Worm (Caenorhabditis elegans) whole organism, young adult: ENCODE results near the gene comt-5.
A peak's percentile ranks its signal among the peaks of the same experiment; 100 is the strongest.

Experiments
- B0019.2 ChIP-seq: fragments of 200-800 bp; sonication (Bioruptor generic); conservative IDR thresholded peaks from 2 replicates; pipeline ENCODE4 v1.3.6; 2022; ENCODE audit warnings: missing genetic modification reagents, missing genetic modification characterization, missing compliant biosample characterization
- C06A6.2 ChIP-seq: fragments of 200-800 bp; sonication (Bioruptor generic); conservative IDR thresholded peaks from 2 replicates; pipeline ENCODE4 v1.3.6; 2022; ENCODE audit warnings: missing genetic modification characterization, missing compliant biosample characterization
- D2030.7 ChIP-seq: fragments of 200-800 bp; sonication (Bioruptor generic); IDR thresholded peaks from 2 replicates; pipeline ENCODE4 v1.3.6; 2022; ENCODE audit warnings: missing genetic modification reagents, missing genetic modification characterization, missing compliant biosample characterization
- F22D6.2 ChIP-seq: sonication (generic microtip); optimal IDR thresholded peaks from 2 replicates; lab custom pipeline; 2016; ENCODE audit warnings: mild to moderate bottlenecking, missing genetic modification characterization, missing compliant biosample characterization
- F52B5.7 ChIP-seq: sonication (generic microtip); optimal IDR thresholded peaks from 2 replicates; lab custom pipeline; 2016; ENCODE audit warnings: mild to moderate bottlenecking, missing genetic modification characterization, missing compliant biosample characterization
- F55B11.4 ChIP-seq: sonication (generic microtip); optimal IDR thresholded peaks from 2 replicates; lab custom pipeline; 2016; ENCODE audit warnings: missing compliant biosample characterization, missing genetic modification characterization, borderline replicate concordance; ENCODE audit not compliant: insufficient read depth
- F57A8.1 ChIP-seq: fragments of 200-800 bp; sonication (Bioruptor generic); optimal IDR thresholded peaks from 2 replicates; lab custom pipeline; 2018; ENCODE audit warnings: mild to moderate bottlenecking, missing genetic modification characterization, moderate library complexity, missing compliant biosample characterization
- K11D2.4 ChIP-seq: fragments of 200-800 bp; sonication (Bioruptor generic); IDR thresholded peaks from 2 replicates; pipeline ENCODE4 v1.3.6; 2022; ENCODE audit warnings: missing genetic modification reagents, missing genetic modification characterization, missing compliant biosample characterization
- T07F8.4 ChIP-seq: sonication (generic microtip); optimal IDR thresholded peaks from 2 replicates; lab custom pipeline; 2016; ENCODE audit warnings: mild to moderate bottlenecking, missing genetic modification characterization, moderate library complexity, missing compliant biosample characterization
- T26A5.8 ChIP-seq: sonication (generic microtip); optimal IDR thresholded peaks from 2 replicates; lab custom pipeline; 2016; ENCODE audit warnings: missing genetic modification characterization, missing compliant biosample characterization
- Y53F4B.3 ChIP-seq: fragments of 200-800 bp; sonication (Bioruptor generic); IDR thresholded peaks from 2 replicates; pipeline ENCODE4 v1.3.6; 2022; ENCODE audit warnings: missing genetic modification reagents, missing genetic modification characterization, missing compliant biosample characterization
- Y67H2A.10 ChIP-seq: fragments of 200-800 bp; sonication (Bioruptor generic); conservative IDR thresholded peaks from 2 replicates; pipeline ENCODE4 v1.3.6; 2022; ENCODE audit warnings: missing genetic modification reagents, missing genetic modification characterization, missing compliant biosample characterization
- Y79H2A.3 ChIP-seq: fragments of 200-800 bp; sonication (Bioruptor generic); conservative IDR thresholded peaks from 2 replicates; pipeline ENCODE4 v1.3.6; 2022; ENCODE audit warnings: missing genetic modification reagents, missing genetic modification characterization, missing compliant biosample characterization
- akir-1 ChIP-seq: fragments of 200-800 bp; sonication (Bioruptor generic); optimal IDR thresholded peaks from 2 replicates; lab custom pipeline; 2018; ENCODE audit warnings: mild to moderate bottlenecking, missing genetic modification characterization, moderate library complexity, missing compliant biosample characterization
- aptf-3 ChIP-seq: fragments of 200-800 bp; sonication (Bioruptor generic); IDR thresholded peaks from 2 replicates; pipeline ENCODE4 v1.3.6; 2022; ENCODE audit warnings: missing genetic modification characterization, missing compliant biosample characterization
- atf-7 ChIP-seq: sonication (generic microtip); optimal IDR thresholded peaks from 2 replicates; lab custom pipeline; 2017; ENCODE audit warnings: mild to moderate bottlenecking, missing genetic modification characterization, missing compliant biosample characterization
- athp-1 ChIP-seq: sonication (generic microtip); optimal IDR thresholded peaks from 2 replicates; lab custom pipeline; 2017; ENCODE audit warnings: mild to moderate bottlenecking, missing genetic modification characterization, missing compliant biosample characterization
- attf-5 ChIP-seq: fragments of 200-800 bp; sonication (Bioruptor generic); optimal IDR thresholded peaks from 2 replicates; lab custom pipeline; 2018; ENCODE audit warnings: mild to moderate bottlenecking, missing genetic modification characterization, missing compliant biosample characterization
- attf-6 ChIP-seq: fragments of 200-800 bp; sonication (Bioruptor generic); IDR thresholded peaks from 2 replicates; pipeline ENCODE4 v1.3.6; 2022; ENCODE audit warnings: missing genetic modification reagents, missing genetic modification characterization, missing compliant biosample characterization
- bed-1 ChIP-seq: fragments of 200-800 bp; sonication (Bioruptor generic); IDR thresholded peaks from 2 replicates; pipeline ENCODE4 v1.3.6; 2022; ENCODE audit warnings: missing genetic modification reagents, missing genetic modification characterization, missing compliant biosample characterization
- cebp-2 ChIP-seq: fragments of 200-800 bp; sonication (Bioruptor generic); IDR thresholded peaks from 2 replicates; pipeline ENCODE4 v1.3.6; 2022; ENCODE audit warnings: missing genetic modification characterization, missing compliant biosample characterization
- die-1 ChIP-seq: sonication (generic microtip); optimal IDR thresholded peaks from 2 replicates; lab custom pipeline; 2016; ENCODE audit warnings: missing genotype, mild to moderate bottlenecking, missing genetic modification characterization, missing compliant biosample characterization
- dox-1 ChIP-seq: fragments of 200-800 bp; sonication (Bioruptor generic); IDR thresholded peaks from 2 replicates; pipeline ENCODE4 v1.3.6; 2022; ENCODE audit warnings: missing genetic modification reagents, missing genetic modification characterization, missing compliant biosample characterization
- dpl-1 ChIP-seq: fragments of 150-350 bp; optimal IDR thresholded peaks from 2 replicates; lab custom pipeline; 2014; ENCODE audit warnings: missing biosample characterization, missing genetic modification reagents, missing genetic modification characterization
- efl-1 ChIP-seq: fragments of 150-350 bp; optimal IDR thresholded peaks from 2 replicates; lab custom pipeline; 2014; ENCODE audit warnings: missing biosample characterization, missing genetic modification reagents, missing genetic modification characterization
- egl-44 ChIP-seq: fragments of 200-800 bp; sonication (Bioruptor generic); IDR thresholded peaks from 2 replicates; pipeline ENCODE4 v1.3.6; 2022; ENCODE audit warnings: missing genetic modification reagents, missing genetic modification characterization, missing compliant biosample characterization
- fkh-3 ChIP-seq: sonication (generic microtip); optimal IDR thresholded peaks from 2 replicates; lab custom pipeline; 2016; ENCODE audit warnings: mild to moderate bottlenecking, missing genetic modification characterization, missing compliant biosample characterization
- hlh-26 ChIP-seq: fragments of 200-800 bp; sonication (Bioruptor generic); conservative IDR thresholded peaks from 2 replicates; pipeline ENCODE4 v1.3.6; 2022; ENCODE audit warnings: missing genetic modification reagents, missing genetic modification characterization, missing compliant biosample characterization
- hmg-20 ChIP-seq: fragments of 200-800 bp; sonication (Bioruptor generic); IDR thresholded peaks from 2 replicates; pipeline ENCODE4 v1.3.6; 2022; ENCODE audit warnings: missing genetic modification reagents, missing genetic modification characterization, missing compliant biosample characterization
- lag-1 ChIP-seq: fragments of 200-800 bp; sonication (Bioruptor generic); IDR thresholded peaks from 2 replicates; pipeline ENCODE4 v1.3.6; 2022; ENCODE audit warnings: missing genetic modification reagents, missing genetic modification characterization, missing compliant biosample characterization
- lin-54 ChIP-seq: fragments of 200-800 bp; sonication (Bioruptor generic); optimal IDR thresholded peaks from 2 replicates; lab custom pipeline; 2018; ENCODE audit warnings: mild to moderate bottlenecking, missing genetic modification characterization, missing compliant biosample characterization
- lsl-1 ChIP-seq: fragments of 200-800 bp; sonication (Bioruptor generic); optimal IDR thresholded peaks from 2 replicates; lab custom pipeline; 2018; ENCODE audit warnings: mild to moderate bottlenecking, missing genetic modification characterization, moderate library complexity, missing compliant biosample characterization
- lsy-27 ChIP-seq: sonication (generic microtip); optimal IDR thresholded peaks from 2 replicates; lab custom pipeline; 2017; ENCODE audit warnings: missing genetic modification characterization, mild to moderate bottlenecking, missing compliant biosample characterization, antibody characterized with exemption, missing genotype, borderline replicate concordance; ENCODE audit not compliant: insufficient read depth
- mcd-1 ChIP-seq: fragments of 200-800 bp; sonication (Bioruptor generic); IDR thresholded peaks from 2 replicates; pipeline ENCODE4 v1.3.6; 2022; ENCODE audit warnings: missing genetic modification reagents, missing genetic modification characterization, missing compliant biosample characterization
- mxl-1 ChIP-seq: sonication (generic microtip); optimal IDR thresholded peaks from 2 replicates; lab custom pipeline; 2016; ENCODE audit warnings: missing genetic modification characterization, missing compliant biosample characterization
- nfya-1 ChIP-seq: sonication (generic microtip); optimal IDR thresholded peaks from 2 replicates; lab custom pipeline; 2017; ENCODE audit warnings: antibody characterized with exemption, missing compliant biosample characterization, missing genetic modification characterization, borderline replicate concordance; ENCODE audit not compliant: insufficient read depth
- pbrm-1 ChIP-seq: fragments of 200-800 bp; sonication (Bioruptor generic); IDR thresholded peaks from 2 replicates; pipeline ENCODE4 v1.3.6; 2022; ENCODE audit warnings: missing genetic modification reagents, missing genetic modification characterization, missing compliant biosample characterization
- rcor-1 ChIP-seq: fragments of 200-800 bp; sonication (Bioruptor generic); IDR thresholded peaks from 2 replicates; pipeline ENCODE4 v1.3.6; 2022; ENCODE audit warnings: missing genetic modification reagents, missing genetic modification characterization, missing compliant biosample characterization
- rpc-1 ChIP-seq, 2 experiments: fragments of 150-350 bp in 1 of 2; sonication (generic microtip) in 1 of 2; optimal IDR thresholded peaks; 2 replicates each; lab custom pipeline; 2014 to 2018; ENCODE audit warnings: missing biosample characterization in 1 of 2, missing genetic modification characterization in 1 of 2, missing genetic modification reagents in 1 of 2, missing genotype in 1 of 2
- snpc-1.1 ChIP-seq: sonication (generic microtip); optimal IDR thresholded peaks from 2 replicates; lab custom pipeline; 2017; ENCODE audit warnings: missing genetic modification characterization, mild to moderate bottlenecking, missing compliant biosample characterization, antibody characterized with exemption, moderate library complexity, missing genotype, missing genetic modification reagents; ENCODE audit not compliant: insufficient read depth
- snpc-1.3 ChIP-seq: sonication (generic microtip); optimal IDR thresholded peaks from 2 replicates; lab custom pipeline; 2017; ENCODE audit warnings: missing genetic modification characterization, mild to moderate bottlenecking, missing compliant biosample characterization, antibody characterized with exemption, moderate library complexity, missing genotype, missing genetic modification reagents; ENCODE audit not compliant: insufficient read depth
- snpc-3.4 ChIP-seq: sonication (generic microtip); optimal IDR thresholded peaks from 2 replicates; lab custom pipeline; 2017; ENCODE audit warnings: missing genetic modification characterization, mild to moderate bottlenecking, missing compliant biosample characterization, antibody characterized with exemption, moderate library complexity, missing genotype, missing genetic modification reagents
- somi-1 ChIP-seq: fragments of 200-800 bp; sonication (Bioruptor generic); optimal IDR thresholded peaks from 2 replicates; lab custom pipeline; 2018; ENCODE audit warnings: mild to moderate bottlenecking, missing genetic modification characterization, missing compliant biosample characterization
- unc-62 ChIP-seq: fragments of 150-350 bp; optimal IDR thresholded peaks from 2 replicates; lab custom pipeline; 2014; ENCODE audit warnings: missing biosample characterization, missing genetic modification reagents, missing genetic modification characterization
- zfh-2 ChIP-seq: fragments of 200-800 bp; sonication (Bioruptor generic); conservative IDR thresholded peaks from 2 replicates; pipeline ENCODE4 v1.3.6; 2022; ENCODE audit warnings: missing genetic modification reagents, missing genetic modification characterization, missing compliant biosample characterization
- ztf-22 ChIP-seq: fragments of 200-800 bp; sonication (Bioruptor generic); optimal IDR thresholded peaks from 2 replicates; lab custom pipeline; 2018; ENCODE audit warnings: mild to moderate bottlenecking, missing genetic modification characterization, moderate library complexity, missing compliant biosample characterization
- ztf-28 ChIP-seq: fragments of 200-800 bp; sonication (Bioruptor generic); IDR thresholded peaks from 2 replicates; pipeline ENCODE4 v1.3.6; 2022; ENCODE audit warnings: missing genetic modification reagents, missing genetic modification characterization, missing compliant biosample characterization
- ztf-6 ChIP-seq: fragments of 200-800 bp; sonication (Bioruptor generic); IDR thresholded peaks from 2 replicates; pipeline ENCODE4 v1.3.6; 2022; ENCODE audit warnings: missing genetic modification reagents, missing genetic modification characterization, missing compliant biosample characterization

The comt-5 gene

ce11 chrV:2067419-2067818 is 14.0 kb upstream of the comt-5 start (continued):
- TF ChIP-seq somi-1 (no peak), lsl-1 (peak; percentile 89), aptf-3 (no peak), egl-44 (GFP tag; lab: Robert Waterston, UW) (no peak), hlh-26 (GFP tag; lab: Robert Waterston, UW) (no peak), lag-1 (GFP tag; lab: Robert Waterston, UW) (no peak), Y53F4B.3 (GFP tag; lab: Robert Waterston, UW) (no peak), C06A6.2 (GFP tag; lab: Robert Waterston, UW) (no peak), nfya-1 (tag; lab: Kevin White, UChicago) (no peak), mxl-1 (tag; lab: Kevin White, UChicago) (no peak), cebp-2 (GFP tag; lab: Robert Waterston, UW) (no peak), ztf-28 (no peak), ztf-22 (GFP tag; lab: Kevin White, UChicago) (no peak), die-1 (tag; lab: Kevin White, UChicago) (no peak), T26A5.8 (tag; lab: Kevin White, UChicago) (no peak), rpc-1 (optimal IDR thresholded peaks at IDR 0.05; lab: Kevin White, UChicago) (no peak), rpc-1 (tag; optimal IDR thresholded peaks at IDR 0.05; lab: Kevin White, UChicago) (no peak), dpl-1 (GFP tag; lab: Kevin White, UChicago) (peak; percentile 67), F57A8.1 (GFP tag; lab: Kevin White, UChicago) (no peak), fkh-3 (tag; lab: Kevin White, UChicago) (no peak), bed-1 (GFP tag; lab: Robert Waterston, UW) (no peak), snpc-1.3 (tag; lab: Kevin White, UChicago) (peak; percentile 69), snpc-1.1 (tag; lab: Kevin White, UChicago) (peak; percentile 31), unc-62 (no peak), atf-7 (tag; lab: Kevin White, UChicago) (no peak), pbrm-1 (GFP tag; lab: Robert Waterston, UW) (peak; percentile 65), rcor-1 (GFP tag; lab: Robert Waterston, UW) (0 out of 2 replicates have a peak, but pooled peaks have one; percentile 8), efl-1 (peak; percentile 89), F55B11.4 (tag; lab: Kevin White, UChicago) (no peak), D2030.7 (GFP tag; lab: Robert Waterston, UW) (peak; percentile 88), lsy-27 (tag; lab: Kevin White, UChicago) (no peak), mcd-1 (GFP tag; lab: Robert Waterston, UW) (no peak), Y67H2A.10 (GFP tag; lab: Robert Waterston, UW) (0 out of 2 replicates have a peak, but pooled peaks have one; percentile 30), akir-1 (GFP tag; lab: Kevin White, UChicago) (no peak), T07F8.4 (no peak), athp-1 (tag; lab: Kevin White, UChicago) (no peak), lin-54 (GFP tag; lab: Kevin White, UChicago) (peak; percentile 1), attf-6 (GFP tag; lab: Robert Waterston, UW) (no peak), Y79H2A.3 (GFP tag; lab: Robert Waterston, UW) (no peak), attf-5 (GFP tag; lab: Kevin White, UChicago) (no peak), K11D2.4 (GFP tag; lab: Robert Waterston, UW) (no peak), B0019.2 (peak; percentile 55; the same call in 1 of the 2 replicates), snpc-3.4 (peak; percentile 68), F22D6.2 (no peak), ztf-6 (no peak), F52B5.7 (no peak), hmg-20 (GFP tag; lab: Robert Waterston, UW) (no peak), dox-1 (GFP tag; lab: Robert Waterston, UW) (peak; percentile 6; the same call in 1 of the 2 replicates), zfh-2 (GFP tag; lab: Robert Waterston, UW) (no peak)
